Fruit fly (Drosophila melanogaster): ENCODE results near the gene mtgo.

The mtgo gene

DNA sequence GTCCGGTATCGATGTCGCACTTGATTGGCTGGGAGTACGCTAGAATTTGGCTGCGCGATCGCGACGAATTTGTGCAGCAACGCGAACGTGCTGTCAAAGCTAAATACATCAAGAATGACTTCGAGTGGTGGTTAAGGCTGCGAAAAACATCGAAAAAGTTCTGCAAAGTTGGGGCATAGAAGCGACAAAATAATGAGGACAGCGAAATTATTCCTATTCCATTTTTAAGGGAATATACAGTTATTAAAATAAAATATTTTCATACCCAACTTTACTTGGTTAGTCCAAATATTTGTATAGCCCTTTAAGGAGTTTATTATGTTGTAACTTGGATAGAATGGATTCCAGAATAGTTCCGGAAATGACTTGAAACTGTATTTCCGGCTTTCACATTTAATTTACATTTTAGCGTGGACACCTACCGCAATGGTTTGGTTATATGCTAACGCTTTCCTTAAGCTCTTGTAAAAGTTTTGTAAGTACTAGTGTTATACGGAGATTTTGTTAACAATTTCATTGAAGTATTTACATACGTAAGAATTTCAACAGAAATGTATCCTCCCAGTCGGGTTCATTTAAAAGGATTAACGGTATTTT, 1.7 kb upstream of the mtgo start (continued):
- TF ChIP-seq Kr (GFP tag; optimal IDR thresholded peaks at IDR 0.05) (no peak), CkIIα-i1 (GFP tag; IDR thresholded peaks at IDR 0.05) (no peak), usp (GFP tag; optimal IDR thresholded peaks at IDR 0.05) (no peak), ken (GFP tag; IDR thresholded peaks at IDR 0.05) (peak; percentile 54; the same call in 1 of the 3 replicates), CTCF (GFP tag; optimal IDR thresholded peaks at IDR 0.05) (peak; percentile 74), CG15269 (tag; optimal IDR thresholded peaks at IDR 0.05) (peak; percentile 79), CG12744 (GFP tag; optimal IDR thresholded peaks at IDR 0.05) (peak; percentile 77), Gsc (GFP tag; IDR thresholded peaks at IDR 0.05) (no peak), Hsf (GFP tag; optimal IDR thresholded peaks at IDR 0.05) (peak; percentile 79), pnt (GFP tag; optimal IDR thresholded peaks at IDR 0.05) (no peak), CG9609 (GFP tag; optimal IDR thresholded peaks at IDR 0.05) (peak; percentile 69), chm (GFP tag; IDR thresholded peaks at IDR 0.05) (no peak; the same call in 1 of the 2 replicates), hth (optimal IDR thresholded peaks at IDR 0.05) (no peak), CG9817 (tag; optimal IDR thresholded peaks at IDR 0.05) (peak; percentile 86), Dek (tag; optimal IDR thresholded peaks at IDR 0.05) (peak; percentile 78), slp2 (GFP tag; optimal IDR thresholded peaks at IDR 0.05) (peak; percentile 77), CG32532 (GFP tag; IDR thresholded peaks at IDR 0.05) (peak; percentile 76), Dip3 (GFP tag; optimal IDR thresholded peaks at IDR 0.05) (peak; percentile 38), CG17802 (tag; optimal IDR thresholded peaks at IDR 0.05) (peak; percentile 64), psq (GFP tag; optimal IDR thresholded peaks at IDR 0.05) (peak; percentile 12), pfk (GFP tag; optimal IDR thresholded peaks at IDR 0.05) (peak; percentile 68), Atf3 (GFP tag; optimal IDR thresholded peaks at IDR 0.05) (peak; percentile 59), row (GFP tag; IDR thresholded peaks at IDR 0.05) (0 out of 3 replicates have a peak, but pooled peaks have one; percentile 11), CG15696 (tag; optimal IDR thresholded peaks at IDR 0.05) (no peak), CG3838 (GFP tag; optimal IDR thresholded peaks at IDR 0.05) (peak; percentile 30), tll (GFP tag; optimal IDR thresholded peaks at IDR 0.05) (no peak), slbo (GFP tag; IDR thresholded peaks at IDR 0.05) (no peak), Dll (GFP tag; IDR thresholded peaks at IDR 0.05; ENCODE audit: partially characterized antibody) (no peak), CG5245 (GFP tag; optimal IDR thresholded peaks at IDR 0.05) (no peak), CG17568 (GFP tag; optimal IDR thresholded peaks at IDR 0.05) (peak; percentile 91), HLH54F (GFP tag; optimal IDR thresholded peaks at IDR 0.05) (peak; percentile 50), Doc3 (GFP tag; IDR thresholded peaks at IDR 0.05; ENCODE audit: partially characterized antibody) (no peak), Dp (GFP tag; optimal IDR thresholded peaks at IDR 0.05) (peak; percentile 9), mld (GFP tag; IDR thresholded peaks at IDR 0.05; ENCODE audit: partially characterized antibody) (no peak), CG2875 (GFP tag; optimal IDR thresholded peaks at IDR 0.05) (peak; percentile 85), CG10274 (GFP tag; optimal IDR thresholded peaks at IDR 0.05) (peak; percentile 67), cas (GFP tag; IDR thresholded peaks at IDR 0.05) (no peak), caup (GFP tag; optimal IDR thresholded peaks at IDR 0.05; ENCODE audit: severe bottlenecking) (peak; percentile 88), nerfin-1 (tag; optimal IDR thresholded peaks at IDR 0.05) (peak; percentile 74), lilli (GFP tag; optimal IDR thresholded peaks at IDR 0.05) (peak; percentile 49), CG16863 (GFP tag; optimal IDR thresholded peaks at IDR 0.05) (peak; percentile 20), Lim3 (GFP tag; IDR thresholded peaks at IDR 0.05) (no peak), H15 (GFP tag; IDR thresholded peaks at IDR 0.05) (peak; percentile 58; the same call in 2 of the 3 replicates), CG11723 (GFP tag; optimal IDR thresholded peaks at IDR 0.05) (peak; percentile 73), z (GFP tag; IDR thresholded peaks at IDR 0.05) (peak; percentile 67; the same call in 2 of the 3 replicates), CG3407 (GFP tag; optimal IDR thresholded peaks at IDR 0.05) (peak; percentile 84), CG30403 (GFP tag; optimal IDR thresholded peaks at IDR 0.05) (peak; percentile 69), Bdp1 (GFP tag; optimal IDR thresholded peaks at IDR 0.05) (peak; percentile 54), CG10431 (GFP tag; optimal IDR thresholded peaks at IDR 0.05) (peak; percentile 77), phol (tag; optimal IDR thresholded peaks at IDR 0.05) (peak; percentile 80), corto (GFP tag; optimal IDR thresholded peaks at IDR 0.05) (no peak)

All from whole organism, embryonic.